Fruit fly (Drosophila melanogaster) whole organism, embryonic: ENCODE measurements around the gene Sirt6.
A peak's percentile ranks its signal among the peaks of the same experiment; 100 is the strongest.

Source experiments
- Awh ChIP-seq: fragments of 200-800 bp; sonication (Bioruptor generic); IDR thresholded peaks from 2 replicates; pipeline ENCODE4, ENCODE4 v1.3.6; 2022; ENCODE audit warnings: missing biosample characterization, missing genetic modification characterization
- B-H1 ChIP-seq: fragments of 200-800 bp; sonication (Bioruptor generic); IDR thresholded peaks from 3 replicates; pipeline ENCODE4 v1.3.6; 2022; ENCODE audit warnings: missing biosample characterization, missing genetic modification characterization
- B-H2 ChIP-seq: fragments of 200-800 bp; sonication (Bioruptor generic); optimal IDR thresholded peaks from 2 replicates; lab custom pipeline; 2018; ENCODE audit warnings: missing biosample characterization, mild to moderate bottlenecking, missing genetic modification characterization
- Bdp1 ChIP-seq: fragments of 200-800 bp; sonication (Bioruptor generic); optimal IDR thresholded peaks from 3 replicates; lab custom pipeline; 2016; ENCODE audit warnings: missing biosample characterization, missing genetic modification characterization
- Blimp-1 ChIP-seq: fragments of 200-800 bp; sonication (Bioruptor generic); optimal IDR thresholded peaks from 3 replicates; lab custom pipeline; 2018; ENCODE audit warnings: missing biosample characterization, missing genetic modification characterization, mild to moderate bottlenecking, moderate library complexity, missing genetic modification reagents
- CG11560 ChIP-seq: fragments of 200-800 bp; sonication (Bioruptor generic); IDR thresholded peaks from 3 replicates; pipeline ENCODE4 v1.3.6; 2022; ENCODE audit warnings: missing biosample characterization, missing genetic modification characterization
- CG11723 ChIP-seq: fragments of 200-800 bp; sonication (Bioruptor generic); optimal IDR thresholded peaks from 2 replicates; lab custom pipeline; 2017; ENCODE audit warnings: missing biosample characterization, mild to moderate bottlenecking, missing genetic modification characterization
- CG12299 ChIP-seq: fragments of 200-800 bp; sonication (Bioruptor generic); optimal IDR thresholded peaks from 2 replicates; lab custom pipeline; 2018; ENCODE audit warnings: missing biosample characterization, mild to moderate bottlenecking, missing genetic modification characterization
- CG13296 ChIP-seq: fragments of 200-800 bp; sonication (Bioruptor generic); optimal IDR thresholded peaks from 3 replicates; lab custom pipeline; 2018; ENCODE audit warnings: missing biosample characterization, mild to moderate bottlenecking, missing genetic modification characterization
- CG13424 ChIP-seq: fragments of 200-800 bp; sonication (Bioruptor generic); optimal IDR thresholded peaks from 2 replicates; lab custom pipeline; 2019; ENCODE audit warnings: missing biosample characterization, mild to moderate bottlenecking, missing genetic modification characterization, moderate library complexity
- CG15479 ChIP-seq: fragments of 200-800 bp; sonication (Bioruptor generic); optimal IDR thresholded peaks from 3 replicates; lab custom pipeline; 2019; ENCODE audit warnings: missing biosample characterization, mild to moderate bottlenecking, missing genetic modification characterization, moderate library complexity
- CG16815 ChIP-seq: fragments of 200-800 bp; sonication (Bioruptor generic); optimal IDR thresholded peaks from 3 replicates; lab custom pipeline; 2017; ENCODE audit warnings: missing biosample characterization, mild to moderate bottlenecking, missing genetic modification characterization
- CG17328 ChIP-seq: fragments of 200-800 bp; sonication (Bioruptor generic); IDR thresholded peaks from 2 replicates; pipeline ENCODE4 v1.3.6; 2022; ENCODE audit warnings: missing biosample characterization, missing genetic modification characterization
- CG17361 ChIP-seq: fragments of 200-800 bp; sonication (Bioruptor generic); IDR thresholded peaks from 3 replicates; pipeline ENCODE4 v1.3.6; 2022; ENCODE audit warnings: missing biosample characterization, missing genetic modification characterization
- CG17568 ChIP-seq: fragments of 200-800 bp; sonication (Bioruptor generic); optimal IDR thresholded peaks from 2 replicates; lab custom pipeline; 2018; ENCODE audit warnings: missing biosample characterization, mild to moderate bottlenecking, missing genetic modification characterization, moderate library complexity
- CG17912 ChIP-seq: fragments of 200-800 bp; sonication (Bioruptor generic); optimal IDR thresholded peaks from 2 replicates; lab custom pipeline; 2018; ENCODE audit warnings: missing biosample characterization, mild to moderate bottlenecking, missing genetic modification characterization
- CG30431 ChIP-seq: fragments of 200-800 bp; sonication (Bioruptor generic); optimal IDR thresholded peaks from 2 replicates; lab custom pipeline; 2017; ENCODE audit warnings: missing biosample characterization, missing genetic modification characterization
- CG31441 ChIP-seq: fragments of 200-800 bp; sonication (Bioruptor generic); IDR thresholded peaks from 2 replicates; pipeline ENCODE4 v1.3.6; 2022; ENCODE audit warnings: missing biosample characterization, missing genetic modification characterization
- CG6654 ChIP-seq: fragments of 200-800 bp; sonication (Bioruptor generic); optimal IDR thresholded peaks from 2 replicates; lab custom pipeline; 2017; ENCODE audit warnings: missing biosample characterization, mild to moderate bottlenecking, missing genetic modification characterization
- CG6683 ChIP-seq: fragments of 200-800 bp; sonication (Bioruptor generic); optimal IDR thresholded peaks from 2 replicates; lab custom pipeline; 2017; ENCODE audit warnings: missing biosample characterization, mild to moderate bottlenecking, missing genetic modification characterization, missing genetic modification reagents
- Drgx ChIP-seq: fragments of 200-800 bp; sonication (Bioruptor generic); IDR thresholded peaks from 2 replicates; pipeline ENCODE4 v1.3.6; 2022; ENCODE audit warnings: missing biosample characterization, missing genetic modification characterization
- Elba2 ChIP-seq: fragments of 200-800 bp; sonication (Bioruptor generic); optimal IDR thresholded peaks from 3 replicates; lab custom pipeline; 2016; ENCODE audit warnings: missing biosample characterization, missing genetic modification characterization
- GATAe ChIP-seq: fragments of 200-800 bp; sonication (Bioruptor generic); conservative IDR thresholded peaks from 2 replicates; pipeline ENCODE4 v1.3.6; 2022; ENCODE audit warnings: missing biosample characterization, missing genetic modification characterization
- Gug ChIP-seq: fragments of 200-800 bp; sonication (Bioruptor generic); IDR thresholded peaks from 4 replicates; pipeline ENCODE4 v1.3.6; 2022; ENCODE audit warnings: missing biosample characterization, missing genetic modification characterization
- Hmx ChIP-seq: fragments of 200-800 bp; sonication (Bioruptor generic); optimal IDR thresholded peaks from 2 replicates; lab custom pipeline; 2016; ENCODE audit warnings: missing biosample characterization, missing genetic modification characterization
- MTF-1 ChIP-seq: fragments of 200-800 bp; sonication (Bioruptor generic); optimal IDR thresholded peaks from 2 replicates; lab custom pipeline; 2018; ENCODE audit warnings: missing biosample characterization, mild to moderate bottlenecking, missing genetic modification characterization, borderline replicate concordance
- Opbp ChIP-seq: fragments of 200-800 bp; sonication (Bioruptor generic); IDR thresholded peaks from 3 replicates; pipeline ENCODE4 v1.3.6; 2022; ENCODE audit warnings: missing biosample characterization, missing genetic modification characterization; ENCODE audit not compliant: partially characterized antibody
- PHDP ChIP-seq: fragments of 200-800 bp; sonication (Bioruptor generic); optimal IDR thresholded peaks from 3 replicates; lab custom pipeline; 2018; ENCODE audit warnings: missing biosample characterization, mild to moderate bottlenecking, missing genetic modification characterization, moderate library complexity
- Vsx1 ChIP-seq: fragments of 200-800 bp; sonication (Bioruptor generic); optimal IDR thresholded peaks from 2 replicates; lab custom pipeline; 2017; ENCODE audit warnings: missing biosample characterization, mild to moderate bottlenecking, missing genetic modification characterization, missing genetic modification reagents
- Xbp1 ChIP-seq: fragments of 200-800 bp; sonication (Bioruptor generic); optimal IDR thresholded peaks from 3 replicates; lab custom pipeline; 2016; ENCODE audit warnings: missing biosample characterization, mild to moderate bottlenecking, missing genetic modification characterization
- ap ChIP-seq: fragments of 200-800 bp; sonication (Bioruptor generic); IDR thresholded peaks from 2 replicates; pipeline ENCODE4 v1.3.6; 2022; ENCODE audit warnings: missing biosample characterization, missing genetic modification characterization
- ato ChIP-seq: fragments of 200-800 bp; sonication (Bioruptor generic); IDR thresholded peaks from 2 replicates; pipeline ENCODE4 v1.3.6; 2022; ENCODE audit warnings: missing biosample characterization, missing genetic modification characterization; ENCODE audit not compliant: partially characterized antibody
- bbx ChIP-seq: fragments of 200-800 bp; sonication (Bioruptor generic); IDR thresholded peaks from 2 replicates; pipeline ENCODE4 v1.3.6; 2022; ENCODE audit warnings: missing biosample characterization, missing genetic modification characterization; ENCODE audit not compliant: partially characterized antibody
- cwo ChIP-seq: fragments of 200-800 bp; sonication (Bioruptor generic); optimal IDR thresholded peaks from 3 replicates; lab custom pipeline; 2017; ENCODE audit warnings: missing biosample characterization, missing genetic modification characterization, mild to moderate bottlenecking, moderate library complexity, missing genetic modification reagents
- dati ChIP-seq: fragments of 200-800 bp; sonication (Bioruptor generic); IDR thresholded peaks from 2 replicates; pipeline ENCODE4 v1.3.6; 2022; ENCODE audit warnings: missing biosample characterization, missing genetic modification characterization
- disco-r ChIP-seq: fragments of 200-800 bp; sonication (Bioruptor generic); optimal IDR thresholded peaks from 2 replicates; lab custom pipeline; 2016; ENCODE audit warnings: missing biosample characterization, missing genetic modification characterization
- fru ChIP-seq: fragments of >200 bp; optimal IDR thresholded peaks from 2 replicates; lab custom pipeline; 2017
- hbn ChIP-seq: fragments of 200-800 bp; sonication (Bioruptor generic); IDR thresholded peaks from 2 replicates; pipeline ENCODE4 v1.3.6; 2022; ENCODE audit warnings: missing biosample characterization, missing genetic modification characterization; ENCODE audit not compliant: partially characterized antibody
- insv ChIP-seq, 2 experiments: fragments of 200-800 bp; sonication (Bioruptor generic); optimal IDR thresholded peaks; 3 replicates each; lab custom pipeline; 2016 to 2018; ENCODE audit warnings: missing biosample characterization in 2 of 2, missing genetic modification characterization in 2 of 2
- inv ChIP-seq: fragments of 200-800 bp; sonication (Bioruptor generic); IDR thresholded peaks from 2 replicates; pipeline ENCODE4 v1.3.6; 2022; ENCODE audit warnings: missing biosample characterization, missing genetic modification characterization; ENCODE audit not compliant: partially characterized antibody
- pb ChIP-seq: fragments of 200-800 bp; sonication (Bioruptor generic); optimal IDR thresholded peaks from 3 replicates; lab custom pipeline; 2016; ENCODE audit warnings: missing biosample characterization, missing genetic modification characterization
- phol ChIP-seq: fragments of 200-800 bp; sonication (Bioruptor generic); optimal IDR thresholded peaks from 3 replicates; lab custom pipeline; 2018; ENCODE audit warnings: missing biosample characterization, mild to moderate bottlenecking, missing genetic modification characterization, moderate library complexity
- pita ChIP-seq: fragments of 200-800 bp; sonication (Bioruptor generic); optimal IDR thresholded peaks from 2 replicates; lab custom pipeline; 2017; ENCODE audit warnings: missing biosample characterization, mild to moderate bottlenecking, missing genetic modification characterization
- pnt ChIP-seq: fragments of 200-800 bp; sonication (Bioruptor generic); optimal IDR thresholded peaks from 3 replicates; lab custom pipeline; 2016; ENCODE audit warnings: missing biosample characterization, missing genetic modification characterization
- prd ChIP-seq, 3 experiments: fragments of >200 bp in 2 of 3; fragments of 200-800 bp in 1 of 3; sonication (Bioruptor generic) in 1 of 3; optimal IDR thresholded peaks in 2 of 3; IDR thresholded peaks in 1 of 3; 2 replicates in 2 of 3; 3 replicates in 1 of 3; pipeline versions ENCODE4 v1.3.6 to Lab custom; 2017 to 2022; ENCODE audit warnings: missing biosample characterization in 1 of 3, missing genetic modification characterization in 1 of 3
- tap ChIP-seq: fragments of 200-800 bp; optimal IDR thresholded peaks from 3 replicates; lab custom pipeline; 2019; ENCODE audit warnings: missing biosample characterization, mild to moderate bottlenecking, missing genetic modification characterization, moderate library complexity
- tll ChIP-seq, 2 experiments: fragments of 200-800 bp in 1 of 2; fragments of >200 bp in 1 of 2; sonication (Bioruptor generic) in 1 of 2; optimal IDR thresholded peaks; 2 replicates each; lab custom pipeline; 2017 to 2019; ENCODE audit warnings: missing biosample characterization in 2 of 2, missing genetic modification characterization in 2 of 2, mild to moderate bottlenecking in 1 of 2, moderate library complexity in 1 of 2
- unpg ChIP-seq: fragments of 200-800 bp; sonication (Bioruptor generic); optimal IDR thresholded peaks from 3 replicates; lab custom pipeline; 2018; ENCODE audit warnings: missing biosample characterization, mild to moderate bottlenecking, missing genetic modification characterization, moderate library complexity
- wor ChIP-seq: fragments of 200-800 bp; sonication (Bioruptor generic); IDR thresholded peaks from 2 replicates; pipeline ENCODE4 v1.3.6; 2022; ENCODE audit warnings: missing biosample characterization, missing genetic modification characterization
- zen ChIP-seq: fragments of 200-800 bp; sonication (Bioruptor generic); optimal IDR thresholded peaks from 3 replicates; lab custom pipeline; 2018; ENCODE audit warnings: missing biosample characterization, mild to moderate bottlenecking, missing genetic modification characterization, moderate library complexity

Sirt6 gene

DNA sequence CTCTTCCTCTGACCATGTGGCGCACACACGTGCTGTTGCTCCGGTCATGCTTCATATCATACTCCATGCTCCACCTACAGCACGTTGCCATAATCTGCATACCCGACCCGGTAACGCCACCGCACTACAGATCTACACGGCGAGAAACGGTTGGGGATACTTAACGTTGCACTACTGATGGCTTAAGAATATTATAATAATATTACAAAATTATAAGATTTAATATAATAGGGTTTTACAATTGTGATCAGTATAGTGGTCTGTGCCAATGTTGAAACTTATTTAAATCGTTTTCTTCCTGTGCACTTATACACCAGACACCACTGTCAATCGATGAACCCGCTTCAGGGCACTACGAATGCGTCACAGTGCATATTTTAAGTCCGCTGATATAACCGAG, 48.2 kb downstream of the Sirt6 start (continued):
- TF ChIP-seq Elba2 (GFP tag; lab: Kevin White, UChicago), result no peak
- TF ChIP-seq wor (GFP tag; lab: Robert Waterston, UW), result peak; percentile 73
- TF ChIP-seq CG13296 (GFP tag; lab: Kevin White, UChicago), result peak; percentile 38
- peak; percentile 56 for TF ChIP-seq B-H1 (GFP tag; lab: Robert Waterston, UW)
- TF ChIP-seq Xbp1 (GFP tag; lab: Kevin White, UChicago), result peak; percentile 68
- peak; percentile 54; the same call in 1 of the 2 replicates for TF ChIP-seq dati
- peak; percentile 16 for TF ChIP-seq MTF-1 (GFP tag; lab: Kevin White, UChicago)
- peak; percentile 80 for TF ChIP-seq tap (tag; lab: Kevin White, UChicago)
- TF ChIP-seq ap (GFP tag; lab: Robert Waterston, UW), result peak; percentile 62
- peak; percentile 27 for TF ChIP-seq CG12299 (tag; lab: Kevin White, UChicago)
- no peak for TF ChIP-seq bbx (GFP tag; lab: Robert Waterston, UW)
- peak; percentile 73 for TF ChIP-seq CG13424 (tag; lab: Kevin White, UChicago)
- no peak for TF ChIP-seq Hmx (GFP tag; lab: Kevin White, UChicago)
- TF ChIP-seq cwo (GFP tag; lab: Kevin White, UChicago), result peak; percentile 66
- peak; percentile 71; the same call in 1 of the 2 replicates for TF ChIP-seq Awh
- no peak for TF ChIP-seq Opbp (GFP tag; lab: Robert Waterston, UW)
- peak; percentile 83 for TF ChIP-seq phol
- TF ChIP-seq pita, result no peak
- no peak for TF ChIP-seq disco-r (GFP tag; lab: Kevin White, UChicago)
- TF ChIP-seq pb (GFP tag; lab: Kevin White, UChicago), result no peak
- peak; percentile 62 for TF ChIP-seq Gug (GFP tag; lab: Robert Waterston, UW)
- peak; percentile 83 for TF ChIP-seq Blimp-1
- peak; percentile 89 for TF ChIP-seq Drgx (GFP tag; lab: Robert Waterston, UW)
- TF ChIP-seq CG11560 (tag; lab: Robert Waterston, UW), result no peak
- no peak for TF ChIP-seq CG17568
- TF ChIP-seq unpg (GFP tag; lab: Kevin White, UChicago), result peak; percentile 82
- TF ChIP-seq zen (tag; lab: Kevin White, UChicago), result peak; percentile 26
- no peak for TF ChIP-seq pnt (GFP tag; lab: Kevin White, UChicago)
- TF ChIP-seq CG15479 (GFP tag; lab: Kevin White, UChicago), result no peak
- no peak for TF ChIP-seq ato (GFP tag; lab: Robert Waterston, UW)
- peak; percentile 50 for TF ChIP-seq CG6654 (GFP tag; lab: Kevin White, UChicago)
- peak; percentile 25 for TF ChIP-seq CG16815
- no peak for TF ChIP-seq CG6683 (GFP tag; lab: Kevin White, UChicago)
- no peak for TF ChIP-seq inv (GFP tag; lab: Robert Waterston, UW)
- TF ChIP-seq CG30431 (GFP tag; lab: Kevin White, UChicago), result peak; percentile 55
- TF ChIP-seq CG31441, result peak; percentile 83
- no peak for TF ChIP-seq prd (optimal IDR thresholded peaks at IDR 0.05; lab: Kevin White, UChicago)
- peak; percentile 84 for TF ChIP-seq prd (GFP tag; IDR thresholded peaks at IDR 0.05; lab: Robert Waterston, UW)
- TF ChIP-seq Bdp1, result no peak
- no peak for TF ChIP-seq tll (GFP tag; optimal IDR thresholded peaks at IDR 0.05; lab: Kevin White, UChicago)
- no peak for TF ChIP-seq B-H2 (GFP tag; lab: Kevin White, UChicago)
- TF ChIP-seq PHDP (tag; lab: Kevin White, UChicago), result no peak
- no peak for TF ChIP-seq GATAe
- TF ChIP-seq Vsx1 (GFP tag; lab: Kevin White, UChicago), result peak; percentile 20
- no peak for TF ChIP-seq CG17912 (GFP tag; lab: Kevin White, UChicago)
- TF ChIP-seq CG17361 (GFP tag; lab: Robert Waterston, UW), result no peak; the same call in 2 of the 3 replicates
- no peak for TF ChIP-seq hbn (GFP tag; lab: Robert Waterston, UW)
- TF ChIP-seq fru (lab: Kevin White, UChicago), result no peak
- TF ChIP-seq insv (GFP tag; optimal IDR thresholded peaks at IDR 0.05; lab: Kevin White, UChicago), result no peak
- TF ChIP-seq CG17328, result peak; percentile 77
- TF ChIP-seq CG11723, result peak; percentile 45
